Fruit fly (Drosophila melanogaster) whole organism: ENCODE measurements around the gene Syx8.

ENCODE experiments used
- EcR ChIP-seq, 2 experiments: fragments of >200 bp; optimal IDR thresholded peaks; 2 replicates each; lab custom pipeline; 2017; ENCODE audit warnings: missing biosample characterization in 2 of 2, missing genetic modification characterization in 2 of 2, missing genetic modification reagents in 2 of 2
- pan ChIP-seq: fragments of >200 bp; optimal IDR thresholded peaks from 2 replicates; lab custom pipeline; 2017
- psq ChIP-seq: fragments of >200 bp; optimal IDR thresholded peaks from 2 replicates; lab custom pipeline; 2017
- usp ChIP-seq: fragments of >200 bp; optimal IDR thresholded peaks from 2 replicates; lab custom pipeline; 2017; ENCODE audit warnings: missing biosample characterization, missing genetic modification characterization, mixed read lengths

DNA sequence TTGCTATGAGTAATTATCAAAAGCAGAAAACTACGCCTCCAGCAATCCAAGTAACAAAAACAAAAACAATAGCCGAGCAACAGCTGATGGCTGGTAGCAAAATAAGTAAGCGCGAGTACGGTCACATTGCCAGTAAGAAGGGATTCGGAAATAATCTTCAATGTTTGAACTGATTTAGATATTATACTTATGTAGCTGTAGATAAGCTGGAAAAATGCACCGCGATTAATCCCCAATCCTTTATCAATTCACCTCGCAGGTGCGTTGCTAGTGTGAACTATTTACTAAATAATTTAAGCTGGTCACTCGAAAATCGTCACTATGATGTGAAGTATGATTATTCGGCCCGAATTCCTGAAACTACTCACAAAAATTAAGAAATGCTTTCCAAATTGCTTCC, at the start of gene Syx8, which contains the start of gene CG32163:
- TF ChIP-seq pan (lab: Kevin White, UChicago) = no peak
- TF ChIP-seq usp (GFP tag; lab: Kevin White, UChicago) = no peak
- TF ChIP-seq EcR (GFP tag; optimal IDR thresholded peaks at IDR 0.05; lab: Kevin White, UChicago) = no peak
- no peak for TF ChIP-seq psq (lab: Kevin White, UChicago)
